Worm (Caenorhabditis elegans) whole organism, L2 larva: Measurements from ENCODE around the gene srt-22.

Source experiments
- C34F6.9 ChIP-seq: fragments of 150-350 bp; optimal IDR thresholded peaks from 2 replicates; lab custom pipeline; 2014; ENCODE audit warnings: missing biosample characterization, missing genetic modification characterization
- R02D3.7 ChIP-seq: fragments of 150-350 bp; optimal IDR thresholded peaks from 2 replicates; lab custom pipeline; 2014; ENCODE audit warnings: missing biosample characterization, missing genetic modification characterization
- Y55F3AM.14 ChIP-seq: fragments of 200-800 bp; sonication (Bioruptor generic); optimal IDR thresholded peaks from 2 replicates; lab custom pipeline; 2018; ENCODE audit warnings: mild to moderate bottlenecking, missing genetic modification characterization, missing compliant biosample characterization
- aly-2 ChIP-seq: fragments of 150-350 bp; optimal IDR thresholded peaks from 2 replicates; lab custom pipeline; 2014; ENCODE audit warnings: missing biosample characterization, missing genetic modification characterization
- blmp-1 ChIP-seq: sonication (generic microtip); optimal IDR thresholded peaks from 2 replicates; lab custom pipeline; 2017; ENCODE audit warnings: missing genetic modification characterization, mild to moderate bottlenecking, missing compliant biosample characterization, antibody characterized with exemption, moderate library complexity; ENCODE audit not compliant: insufficient read depth
- ceh-82 ChIP-seq: fragments of 150-350 bp; optimal IDR thresholded peaks from 2 replicates; lab custom pipeline; 2014; ENCODE audit warnings: missing biosample characterization, missing genetic modification characterization
- crh-2 ChIP-seq: sonication (generic microtip); optimal IDR thresholded peaks from 2 replicates; lab custom pipeline; 2017; ENCODE audit warnings: missing biosample characterization, missing genetic modification characterization
- elt-1 ChIP-seq: fragments of 150-350 bp; optimal IDR thresholded peaks from 2 replicates; lab custom pipeline; 2014; ENCODE audit warnings: missing biosample characterization, missing genetic modification characterization
- elt-3 ChIP-seq: sonication (generic microtip); optimal IDR thresholded peaks from 2 replicates; lab custom pipeline; 2017; ENCODE audit warnings: missing biosample characterization, missing genetic modification characterization
- fos-1 ChIP-seq: fragments of 150-350 bp; optimal IDR thresholded peaks from 2 replicates; lab custom pipeline; 2014; ENCODE audit warnings: missing biosample characterization, missing genetic modification characterization
- gmeb-1 ChIP-seq: fragments of 150-350 bp; optimal IDR thresholded peaks from 2 replicates; lab custom pipeline; 2014; ENCODE audit warnings: missing biosample characterization, missing genetic modification characterization
- lin-11 ChIP-seq: fragments of 150-350 bp; sonication (generic microtip); optimal IDR thresholded peaks from 2 replicates; lab custom pipeline; 2014; ENCODE audit warnings: missing biosample characterization, missing genetic modification characterization, inconsistent platforms, mixed read lengths
- lin-39 ChIP-seq: fragments of 150-350 bp; optimal IDR thresholded peaks from 2 replicates; lab custom pipeline; 2014; ENCODE audit warnings: missing biosample characterization, missing genetic modification reagents, missing genetic modification characterization
- lsy-2 ChIP-seq, 2 experiments: fragments of 150-350 bp in 1 of 2; sonication (generic microtip) in 1 of 2; optimal IDR thresholded peaks; 2 replicates each; lab custom pipeline; 2014 to 2017; ENCODE audit warnings: missing biosample characterization in 2 of 2, missing genetic modification characterization in 2 of 2
- mab-5 ChIP-seq: fragments of 150-350 bp; optimal IDR thresholded peaks from 2 replicates; lab custom pipeline; 2014; ENCODE audit warnings: missing biosample characterization, missing genetic modification characterization
- mbf-1 ChIP-seq: sonication (generic microtip); optimal IDR thresholded peaks from 2 replicates; lab custom pipeline; 2017; ENCODE audit warnings: missing biosample characterization, missing genetic modification characterization
- mdl-1 ChIP-seq, 2 experiments: fragments of 150-350 bp in 1 of 2; sonication (generic microtip) in 1 of 2; optimal IDR thresholded peaks; 2 replicates each; lab custom pipeline; 2017; ENCODE audit warnings: missing biosample characterization in 2 of 2, missing genetic modification characterization in 2 of 2
- nhr-11 ChIP-seq: fragments of 150-350 bp; optimal IDR thresholded peaks from 2 replicates; lab custom pipeline; 2014; ENCODE audit warnings: missing biosample characterization, missing genetic modification characterization
- nhr-129 ChIP-seq: fragments of 150-350 bp; optimal IDR thresholded peaks from 2 replicates; lab custom pipeline; 2014; ENCODE audit warnings: missing biosample characterization, missing genetic modification characterization
- nhr-21 ChIP-seq: fragments of 150-350 bp; optimal IDR thresholded peaks from 2 replicates; lab custom pipeline; 2014; ENCODE audit warnings: missing biosample characterization, missing genetic modification characterization
- nhr-23 ChIP-seq: fragments of 150-350 bp; optimal IDR thresholded peaks from 2 replicates; lab custom pipeline; 2014; ENCODE audit warnings: missing biosample characterization, missing genetic modification reagents, missing genetic modification characterization
- nhr-25 ChIP-seq: fragments of 150-350 bp; sonication (generic microtip); optimal IDR thresholded peaks from 3 replicates; lab custom pipeline; 2014; ENCODE audit warnings: missing biosample characterization, missing genetic modification characterization
- nhr-6 ChIP-seq: fragments of 150-350 bp; optimal IDR thresholded peaks from 2 replicates; lab custom pipeline; 2014; ENCODE audit warnings: missing biosample characterization, missing genetic modification characterization
- nhr-77 ChIP-seq: fragments of 150-350 bp; optimal IDR thresholded peaks from 2 replicates; lab custom pipeline; 2014; ENCODE audit warnings: missing biosample characterization, missing genetic modification characterization
- sma-9 ChIP-seq, 2 experiments: fragments of 150-350 bp in 1 of 2; sonication (generic microtip) in 1 of 2; optimal IDR thresholded peaks; 2 replicates each; lab custom pipeline; 2014 to 2016; ENCODE audit warnings: missing genetic modification characterization in 2 of 2, mild to moderate bottlenecking in 1 of 2, missing biosample characterization in 1 of 2, missing compliant biosample characterization in 1 of 2, missing genetic modification reagents in 1 of 2, moderate library complexity in 1 of 2
- snpc-4 ChIP-seq: fragments of 150-350 bp; optimal IDR thresholded peaks from 2 replicates; lab custom pipeline; 2014; ENCODE audit warnings: missing biosample characterization, missing genetic modification characterization
- unc-39 ChIP-seq: fragments of 150-350 bp; optimal IDR thresholded peaks from 2 replicates; lab custom pipeline; 2014; ENCODE audit warnings: missing biosample characterization, missing genetic modification characterization
- unc-55 ChIP-seq: fragments of 150-350 bp; sonication (generic microtip); optimal IDR thresholded peaks from 3 replicates; lab custom pipeline; 2014; ENCODE audit warnings: missing biosample characterization, missing genetic modification reagents, missing genetic modification characterization
- zag-1 ChIP-seq: fragments of 150-350 bp; optimal IDR thresholded peaks from 2 replicates; lab custom pipeline; 2014; ENCODE audit warnings: missing biosample characterization, missing genetic modification characterization
- ztf-11 ChIP-seq: sonication (generic microtip); optimal IDR thresholded peaks from 2 replicates; lab custom pipeline; 2017; ENCODE audit warnings: missing biosample characterization, missing genetic modification characterization
- ztf-4 ChIP-seq: fragments of 150-350 bp; optimal IDR thresholded peaks from 2 replicates; lab custom pipeline; 2014; ENCODE audit warnings: missing biosample characterization, missing genetic modification characterization

srt-22 gene

DNA sequence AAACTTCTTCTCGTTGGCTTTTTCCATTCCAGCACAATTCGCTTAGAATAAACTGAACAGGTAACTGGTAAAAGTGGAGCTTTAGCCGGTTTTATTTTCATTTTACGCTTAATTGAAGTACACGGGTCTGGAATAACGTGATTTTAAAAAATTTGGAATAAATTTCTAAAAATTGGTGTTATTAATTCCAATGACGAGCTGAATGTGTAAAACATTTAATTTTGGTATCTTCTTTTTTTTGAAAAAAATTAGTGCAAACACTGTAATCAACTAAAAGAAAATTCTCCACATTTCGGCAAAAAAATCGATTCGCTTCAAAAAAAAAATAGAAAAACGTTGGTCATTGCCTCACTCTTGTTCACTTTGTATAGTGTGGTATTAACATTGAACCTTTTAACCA lies 43.5 kb downstream of the srt-22 start, which contains the start of gene T10H4.4:
TSS of gene T10H4.4 (minus strand) at position 101 of the 400 bp plus-strand sequence.
- TF ChIP-seq unc-55 (GFP tag; lab: Kevin White, UChicago) = no peak
- TF ChIP-seq mdl-1 (tag; optimal IDR thresholded peaks at IDR 0.05; lab: Kevin White, UChicago) = no peak
- TF ChIP-seq crh-2 (tag; lab: Kevin White, UChicago) = no peak
- TF ChIP-seq snpc-4 (tag; lab: Kevin White, UChicago) = no peak
- no peak for TF ChIP-seq unc-39
- TF ChIP-seq blmp-1 (tag; lab: Kevin White, UChicago) = no peak
- TF ChIP-seq nhr-21 = no peak
- TF ChIP-seq aly-2 (tag; lab: Kevin White, UChicago) = no peak
- TF ChIP-seq zag-1 (tag; lab: Kevin White, UChicago) = no peak
- TF ChIP-seq nhr-23 (tag; lab: Kevin White, UChicago) = no peak
- no peak for TF ChIP-seq elt-3 (tag; lab: Kevin White, UChicago)

DNA sequence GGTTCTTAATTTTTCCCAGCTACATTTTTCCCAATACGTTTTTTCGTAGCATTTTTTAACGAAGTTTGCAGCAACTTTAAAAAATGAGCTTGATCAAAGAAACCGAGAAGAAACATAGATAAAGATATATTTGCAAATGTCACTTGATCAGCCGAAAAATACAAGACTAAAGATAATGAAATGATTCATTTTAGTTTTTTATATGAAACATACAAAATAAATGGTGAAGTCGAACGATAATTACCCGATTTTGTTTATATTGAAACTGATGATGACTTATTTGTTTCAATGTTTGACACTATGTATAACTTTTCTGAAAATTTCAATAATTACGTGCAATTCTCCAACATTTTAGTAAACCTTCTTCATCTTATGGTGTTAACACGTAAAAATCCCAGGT lies 47.4 kb downstream of the srt-22 start, which contains the start of gene srw-22:
TSS of gene srw-22 (plus strand) at position 301 of the 400 bp plus-strand sequence.
- no peak for TF ChIP-seq snpc-4 (tag; lab: Kevin White, UChicago)
- TF ChIP-seq elt-3 (tag; lab: Kevin White, UChicago) = no peak
- no peak for TF ChIP-seq R02D3.7 (tag; lab: Kevin White, UChicago)
- no peak for TF ChIP-seq ceh-82 (tag; lab: Kevin White, UChicago)
- no peak for TF ChIP-seq gmeb-1 (tag; lab: Kevin White, UChicago)
- TF ChIP-seq Y55F3AM.14 (GFP tag; lab: Kevin White, UChicago) = no peak
- no peak for TF ChIP-seq nhr-25 (tag; lab: Kevin White, UChicago)
- no peak for TF ChIP-seq C34F6.9 (tag; lab: Kevin White, UChicago)
- no peak for TF ChIP-seq lsy-2 (tag; optimal IDR thresholded peaks at IDR 0.05; lab: Kevin White, UChicago)
- TF ChIP-seq unc-39 = no peak
- TF ChIP-seq crh-2 (tag; lab: Kevin White, UChicago) = no peak
- TF ChIP-seq mdl-1 (tag; optimal IDR thresholded peaks at IDR 0.05; lab: Kevin White, UChicago) = no peak
- no peak for TF ChIP-seq fos-1

DNA sequence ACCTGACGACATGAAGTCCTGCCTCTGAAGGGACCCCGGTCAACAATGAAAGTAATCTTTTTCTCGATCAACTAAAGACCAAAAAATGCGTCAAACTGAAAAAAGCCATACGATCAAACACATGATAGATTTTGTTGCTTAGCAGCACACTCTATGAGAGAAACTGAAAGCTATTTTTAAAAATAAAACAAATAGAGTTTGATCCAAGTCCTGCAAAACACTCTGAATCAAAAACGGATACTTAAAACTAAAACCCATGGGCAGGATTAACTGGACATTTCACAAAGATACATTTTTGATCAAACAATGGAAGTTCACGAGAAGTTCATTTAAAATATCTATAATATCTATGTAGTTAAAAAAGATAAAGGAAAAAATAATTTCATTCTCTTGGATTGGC lies 48.3 kb downstream of the srt-22 start, which contains the start of gene T10H4.13:
TSS of gene T10H4.13 (minus strand) at position 101 of the 400 bp plus-strand sequence.
- TF ChIP-seq Y55F3AM.14 (GFP tag; lab: Kevin White, UChicago) (no peak), mab-5 (tag; lab: Kevin White, UChicago) (no peak), zag-1 (tag; lab: Kevin White, UChicago) (no peak), mbf-1 (tag; lab: Kevin White, UChicago) (no peak), elt-1 (no peak), sma-9 (GFP tag; optimal IDR thresholded peaks at IDR 0.05; lab: Kevin White, UChicago) (no peak), sma-9 (tag; optimal IDR thresholded peaks at IDR 0.05; lab: Kevin White, UChicago) (no peak), nhr-129 (no peak)

DNA sequence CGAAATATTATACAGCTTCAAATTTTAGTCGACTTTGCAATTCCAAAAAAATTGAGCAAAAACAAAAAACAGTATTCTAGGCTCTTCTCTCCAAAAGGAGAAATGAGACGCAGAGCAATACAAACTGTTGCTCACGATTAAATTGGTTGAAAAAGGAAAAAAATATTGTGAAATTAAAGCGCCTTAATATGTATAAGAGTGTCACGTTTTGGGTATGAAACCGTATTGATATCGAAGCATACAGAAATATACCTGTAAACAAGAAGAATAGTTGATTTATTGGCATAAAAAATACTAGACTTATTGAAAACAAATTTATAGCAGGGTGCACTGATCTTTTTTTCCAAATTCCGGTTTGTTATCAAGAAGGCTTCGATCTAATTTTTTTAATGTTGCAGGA lies 49.9 kb downstream of the srt-22 start, which contains the start of gene M01B2.13:
TSS of gene M01B2.13 (minus strand) at position 101 of the 400 bp plus-strand sequence.
- TF ChIP-seq mdl-1 (tag; optimal IDR thresholded peaks at IDR 0.05; lab: Kevin White, UChicago) = no peak
- TF ChIP-seq zag-1 (tag; lab: Kevin White, UChicago) = no peak
- no peak for TF ChIP-seq nhr-21
- TF ChIP-seq nhr-6 = no peak
- TF ChIP-seq unc-39 = no peak
- no peak for TF ChIP-seq ztf-11 (tag; lab: Kevin White, UChicago)
- TF ChIP-seq fos-1 = no peak
- no peak for TF ChIP-seq nhr-77
- TF ChIP-seq mab-5 (tag; lab: Kevin White, UChicago) = no peak
- TF ChIP-seq sma-9 (GFP tag; optimal IDR thresholded peaks at IDR 0.05; lab: Kevin White, UChicago) = no peak
- no peak for TF ChIP-seq sma-9 (tag; optimal IDR thresholded peaks at IDR 0.05; lab: Kevin White, UChicago)
- TF ChIP-seq elt-1 = no peak
- TF ChIP-seq aly-2 (tag; lab: Kevin White, UChicago) = no peak
- TF ChIP-seq snpc-4 (tag; lab: Kevin White, UChicago) = no peak
- TF ChIP-seq gmeb-1 (tag; lab: Kevin White, UChicago) = no peak
- TF ChIP-seq crh-2 (tag; lab: Kevin White, UChicago) = no peak
- TF ChIP-seq lin-39 (tag; lab: Kevin White, UChicago) = no peak
- no peak for TF ChIP-seq R02D3.7 (tag; lab: Kevin White, UChicago)
- no peak for TF ChIP-seq ztf-4 (tag; lab: Kevin White, UChicago)
- TF ChIP-seq lin-11 = no peak
- no peak for TF ChIP-seq nhr-11 (tag; lab: Kevin White, UChicago)
